Fruit fly (Drosophila melanogaster): ENCODE measurements around the gene CG13643.
A peak's percentile ranks its signal among the peaks of the same experiment; 100 is the strongest.

CG13643 gene

DNA sequence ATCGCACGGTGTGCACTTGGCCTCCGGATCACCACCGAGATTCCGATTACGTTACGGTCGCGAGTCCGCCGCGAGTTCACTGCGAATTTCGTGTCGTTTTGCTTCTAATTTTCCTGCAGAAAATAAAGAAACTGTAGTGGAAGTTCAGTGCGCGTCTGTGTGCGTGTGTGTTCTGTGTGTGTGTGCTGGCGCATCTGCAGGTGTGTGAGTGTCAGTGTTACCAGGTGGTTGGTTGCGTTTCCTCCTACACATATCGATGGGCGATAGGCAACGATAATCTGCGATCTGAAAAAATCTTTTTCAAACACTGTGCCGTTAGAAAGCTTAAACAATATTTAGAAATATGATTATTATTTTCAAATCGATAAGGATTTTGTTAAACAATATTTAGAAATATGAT, 32.2 kb upstream of the CG13643 start, which contains the start of gene Osbp (continued):
- TF ChIP-seq CG4328 (GFP tag; optimal IDR thresholded peaks at IDR 0.05) (no peak), CG1647 (GFP tag; optimal IDR thresholded peaks at IDR 0.05) (no peak), C15 (GFP tag; IDR thresholded peaks at IDR 0.05) (no peak), CG34376 (GFP tag; optimal IDR thresholded peaks at IDR 0.05) (peak; percentile 19), disco-r (GFP tag; optimal IDR thresholded peaks at IDR 0.05) (no peak), tll (GFP tag; optimal IDR thresholded peaks at IDR 0.05) (no peak), Scr (GFP tag; IDR thresholded peaks at IDR 0.05; ENCODE audit: partially characterized antibody) (peak; percentile 57), CrebB (tag; optimal IDR thresholded peaks at IDR 0.05) (no peak), CG1024 (GFP tag; IDR thresholded peaks at IDR 0.05) (no peak), CG14860 (GFP tag; IDR thresholded peaks at IDR 0.05; ENCODE audit: partially characterized antibody) (peak; percentile 57; the same call in 2 of the 3 replicates), CG1233 (GFP tag; optimal IDR thresholded peaks at IDR 0.05) (no peak), vnd (GFP tag; IDR thresholded peaks at IDR 0.05; ENCODE audit: partially characterized antibody) (peak; percentile 54; the same call in 2 of the 3 replicates), CG2199 (GFP tag; IDR thresholded peaks at IDR 0.05) (no peak), sd (tag; optimal IDR thresholded peaks at IDR 0.05) (no peak), BEAF-32 (GFP tag; optimal IDR thresholded peaks at IDR 0.05) (peak; percentile 64), CG17186 (GFP tag; optimal IDR thresholded peaks at IDR 0.05) (peak; percentile 72), Nf-YC (tag; optimal IDR thresholded peaks at IDR 0.05) (peak; percentile 93), Dref (GFP tag; IDR thresholded peaks at IDR 0.05) (peak; percentile 94), HmgZ (tag; optimal IDR thresholded peaks at IDR 0.05) (peak; percentile 76), insv (GFP tag; optimal IDR thresholded peaks at IDR 0.05) (no peak), Mes4 (GFP tag; optimal IDR thresholded peaks at IDR 0.05) (no peak), CG33557 (GFP tag; optimal IDR thresholded peaks at IDR 0.05) (no peak), mld (GFP tag; IDR thresholded peaks at IDR 0.05; ENCODE audit: partially characterized antibody) (no peak), Hr39 (optimal IDR thresholded peaks at IDR 0.05) (no peak), cg (GFP tag; optimal IDR thresholded peaks at IDR 0.05) (peak; percentile 98), CG18599 (GFP tag; optimal IDR thresholded peaks at IDR 0.05) (no peak), HLHmδ (GFP tag; optimal IDR thresholded peaks at IDR 0.05) (peak; percentile 7), gfzf (GFP tag; optimal IDR thresholded peaks at IDR 0.05) (peak; percentile 79), pzg (GFP tag; optimal IDR thresholded peaks at IDR 0.05) (peak; percentile 85), CG14965 (GFP tag; optimal IDR thresholded peaks at IDR 0.05; ENCODE audit: borderline replicate concordance) (no peak), CG1792 (GFP tag; optimal IDR thresholded peaks at IDR 0.05) (no peak), Antp (GFP tag; optimal IDR thresholded peaks at IDR 0.05) (no peak), CG16863 (GFP tag; optimal IDR thresholded peaks at IDR 0.05) (no peak), Atf3 (GFP tag; optimal IDR thresholded peaks at IDR 0.05) (no peak), Dll (GFP tag; IDR thresholded peaks at IDR 0.05; ENCODE audit: partially characterized antibody) (peak; percentile 58; the same call in 2 of the 4 replicates), Eip74EF (GFP tag; optimal IDR thresholded peaks at IDR 0.05) (no peak), CG7372 (GFP tag; IDR thresholded peaks at IDR 0.05) (no peak), Dp (GFP tag; optimal IDR thresholded peaks at IDR 0.05) (peak; percentile 81), inv (GFP tag; IDR thresholded peaks at IDR 0.05; ENCODE audit: partially characterized antibody) (peak; percentile 48; the same call in 1 of the 2 replicates), nerfin-2 (GFP tag; IDR thresholded peaks at IDR 0.05; ENCODE audit: partially characterized antibody) (peak; percentile 29; the same call in 1 of the 2 replicates), CG6272 (GFP tag; IDR thresholded peaks at IDR 0.05) (no peak), nau (GFP tag; optimal IDR thresholded peaks at IDR 0.05) (no peak), NfI (GFP tag; optimal IDR thresholded peaks at IDR 0.05) (peak; percentile 32), CG31365 (tag; optimal IDR thresholded peaks at IDR 0.05) (no peak), wdn (GFP tag; IDR thresholded peaks at IDR 0.05) (no peak), CG10274 (GFP tag; optimal IDR thresholded peaks at IDR 0.05) (no peak), CG11456 (GFP tag; IDR thresholded peaks at IDR 0.05) (no peak), HHEX (GFP tag; optimal IDR thresholded peaks at IDR 0.05) (no peak), CG32532 (GFP tag; IDR thresholded peaks at IDR 0.05) (no peak)
